Worm (Caenorhabditis elegans): ENCODE results near the gene nhr-1.

Gene nhr-1

DNA sequence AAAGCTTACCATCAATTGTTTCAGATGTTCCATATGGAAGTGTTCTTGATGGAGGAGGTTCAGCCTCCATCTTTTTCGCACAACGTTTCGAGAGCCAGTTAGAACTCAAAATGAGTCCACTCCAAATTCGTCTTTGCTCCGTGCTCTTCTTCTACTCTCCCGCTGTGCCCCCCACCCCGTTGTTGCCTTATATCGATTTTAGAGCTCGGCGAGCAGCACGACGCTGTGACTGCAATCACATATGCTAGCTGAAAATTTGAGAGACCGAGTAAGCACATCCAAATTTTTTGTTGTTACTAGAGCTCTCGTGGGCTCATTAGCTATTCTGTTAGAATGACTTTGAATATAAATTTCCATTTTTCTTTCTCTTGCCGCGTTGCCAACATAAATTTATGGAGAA is 49.1 kb upstream of the nhr-1 start, which contains the start of gene slc-17.1:
Gene slc-17.1 (minus strand): TSS at position 101 of the 400 bp plus-strand sequence.
- TF ChIP-seq unc-39 (tag; optimal IDR thresholded peaks at IDR 0.05) (no peak), ztf-11 (tag; optimal IDR thresholded peaks at IDR 0.05) (no peak), unc-62 (GFP tag; optimal IDR thresholded peaks at IDR 0.05) (no peak), elt-2 (tag; optimal IDR thresholded peaks at IDR 0.05) (no peak), ceh-9 (tag; optimal IDR thresholded peaks at IDR 0.05) (no peak), nhr-11 (tag; optimal IDR thresholded peaks at IDR 0.05) (no peak), lin-39 (tag; optimal IDR thresholded peaks at IDR 0.05) (no peak), nfya-1 (tag; optimal IDR thresholded peaks at IDR 0.05; ENCODE audit: insufficient read depth) (no peak), lsy-12 (tag; optimal IDR thresholded peaks at IDR 0.05) (no peak), nhr-23 (tag; optimal IDR thresholded peaks at IDR 0.05) (no peak), ceh-82 (tag; optimal IDR thresholded peaks at IDR 0.05) (no peak), R02D3.7 (tag; optimal IDR thresholded peaks at IDR 0.05) (no peak), elt-1 (tag; optimal IDR thresholded peaks at IDR 0.05) (no peak), aly-2 (tag; optimal IDR thresholded peaks at IDR 0.05) (no peak), skn-1 (tag; optimal IDR thresholded peaks at IDR 0.05) (no peak), nhr-12 (tag; optimal IDR thresholded peaks at IDR 0.05) (no peak)

DNA sequence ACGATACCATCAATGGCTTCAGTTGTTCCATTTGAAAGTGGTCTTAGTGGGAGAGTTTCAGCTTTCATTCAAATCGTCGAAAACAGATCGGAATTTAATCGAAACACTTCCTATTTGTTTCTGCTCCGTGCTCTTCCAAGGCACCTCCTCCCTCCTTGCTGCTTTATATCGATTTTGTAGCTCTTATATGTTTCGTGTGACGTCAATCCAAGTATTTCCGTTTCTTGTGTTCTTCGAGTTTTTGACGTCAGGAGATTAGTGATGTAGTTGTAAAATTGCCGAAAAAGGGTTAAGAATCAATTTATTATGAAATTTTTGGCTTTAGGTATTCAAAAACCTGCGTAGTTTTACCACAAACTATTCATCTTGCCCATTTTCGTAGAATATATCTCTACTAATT is 47.2 kb upstream of the nhr-1 start, which contains the start of gene ZK54.3:
Gene ZK54.3 (minus strand): TSS at position 391 of the 400 bp plus-strand sequence.
- TF ChIP-seq nfya-1 (tag; optimal IDR thresholded peaks at IDR 0.05; ENCODE audit: insufficient read depth) (peak; percentile 51), skn-1 (tag; optimal IDR thresholded peaks at IDR 0.05) (no peak), nhr-12 (tag; optimal IDR thresholded peaks at IDR 0.05) (no peak), ceh-16 (tag; optimal IDR thresholded peaks at IDR 0.05) (no peak), nhr-67 (tag; optimal IDR thresholded peaks at IDR 0.05) (no peak), ama-1 (optimal IDR thresholded peaks at IDR 0.05) (no peak), ceh-28 (tag; optimal IDR thresholded peaks at IDR 0.05) (no peak), fkh-10 (GFP tag; optimal IDR thresholded peaks at IDR 0.05) (no peak)

DNA sequence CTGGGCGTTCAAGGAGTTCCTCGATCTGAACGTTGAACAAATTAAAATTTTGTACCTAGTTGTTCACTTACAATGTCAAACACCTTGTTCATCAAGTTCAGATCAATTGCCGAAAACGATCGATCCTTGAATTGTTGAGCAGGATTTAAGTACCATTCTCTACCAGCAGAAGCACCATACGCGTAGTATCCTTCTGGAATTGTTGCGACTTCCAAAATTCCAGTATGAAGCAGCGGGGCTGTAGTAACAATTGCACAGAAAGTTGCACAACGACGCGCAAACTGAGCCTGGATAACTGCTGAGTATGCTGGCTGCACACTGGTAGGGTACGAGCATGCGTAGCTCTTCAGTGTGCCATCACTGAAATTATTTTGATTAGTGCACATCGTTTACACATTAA is 45.4 kb upstream of the nhr-1 start:
- TF ChIP-seq nhr-23 (tag; optimal IDR thresholded peaks at IDR 0.05) = no peak
- no peak for TF ChIP-seq nhr-67 (tag; optimal IDR thresholded peaks at IDR 0.05)
- TF ChIP-seq mdl-1 (tag; optimal IDR thresholded peaks at IDR 0.05) = no peak
- no peak for TF ChIP-seq ama-1 (optimal IDR thresholded peaks at IDR 0.05)
- TF ChIP-seq eor-1 (tag; optimal IDR thresholded peaks at IDR 0.05) = no peak
- TF ChIP-seq skn-1 (tag; optimal IDR thresholded peaks at IDR 0.05) = no peak
- TF ChIP-seq elt-3 (tag; optimal IDR thresholded peaks at IDR 0.05) = no peak
- no peak for TF ChIP-seq elt-1 (tag; optimal IDR thresholded peaks at IDR 0.05)
- no peak for TF ChIP-seq daf-12 (tag; optimal IDR thresholded peaks at IDR 0.05)
- no peak for TF ChIP-seq ceh-28 (tag; optimal IDR thresholded peaks at IDR 0.05)
- no peak for TF ChIP-seq fos-1 (tag; optimal IDR thresholded peaks at IDR 0.05)

DNA sequence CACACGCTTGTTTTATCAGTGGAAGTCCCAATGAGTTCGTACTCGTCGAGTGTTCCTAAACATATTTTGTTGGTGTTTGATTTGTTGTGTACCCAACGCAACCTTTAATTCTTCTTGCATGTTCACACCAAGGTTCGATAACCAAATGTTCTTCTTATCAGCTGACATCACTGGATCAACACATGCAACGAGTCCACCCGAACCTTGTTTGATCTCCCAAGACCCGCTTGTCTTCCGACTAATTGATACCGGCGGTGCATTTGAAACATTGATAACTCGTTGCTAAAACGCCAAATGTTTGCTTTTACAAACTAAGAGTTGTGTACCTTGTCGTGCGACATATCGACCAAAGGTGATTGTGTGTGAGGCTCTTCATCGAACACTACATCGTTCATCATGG is 42.2 kb upstream of the nhr-1 start:
- TF ChIP-seq pqm-1 (tag; optimal IDR thresholded peaks at IDR 0.05) = peak; percentile 87
- TF ChIP-seq eor-1 (tag; optimal IDR thresholded peaks at IDR 0.05) = no peak
- TF ChIP-seq lin-39 (tag; optimal IDR thresholded peaks at IDR 0.05) = no peak
- TF ChIP-seq jun-1 (tag; optimal IDR thresholded peaks at IDR 0.05) = peak; percentile 87
- TF ChIP-seq R02D3.7 (tag; optimal IDR thresholded peaks at IDR 0.05) = no peak
- no peak for TF ChIP-seq ceh-28 (tag; optimal IDR thresholded peaks at IDR 0.05)
- no peak for TF ChIP-seq unc-62 (GFP tag; optimal IDR thresholded peaks at IDR 0.05)
- TF ChIP-seq hmg-11 (tag; optimal IDR thresholded peaks at IDR 0.05) = no peak
- TF ChIP-seq nhr-77 (tag; optimal IDR thresholded peaks at IDR 0.05) = no peak
- no peak for TF ChIP-seq egl-27 (tag; optimal IDR thresholded peaks at IDR 0.05)
- TF ChIP-seq nhr-25 (tag; optimal IDR thresholded peaks at IDR 0.05) = no peak
- no peak for TF ChIP-seq egl-5 (tag; optimal IDR thresholded peaks at IDR 0.05)
- no peak for TF ChIP-seq daf-12 (tag; optimal IDR thresholded peaks at IDR 0.05)
- no peak for TF ChIP-seq lin-15B (tag; optimal IDR thresholded peaks at IDR 0.05)
- TF ChIP-seq ceh-16 (tag; optimal IDR thresholded peaks at IDR 0.05) = no peak
- no peak for TF ChIP-seq nhr-12 (tag; optimal IDR thresholded peaks at IDR 0.05)
- no peak for TF ChIP-seq ztf-4 (tag; optimal IDR thresholded peaks at IDR 0.05)
- TF ChIP-seq pha-4 (tag; optimal IDR thresholded peaks at IDR 0.05) = peak; percentile 68
- no peak for TF ChIP-seq fkh-2 (tag; optimal IDR thresholded peaks at IDR 0.05)
- no peak for TF ChIP-seq mml-1 (tag; optimal IDR thresholded peaks at IDR 0.05)
- TF ChIP-seq elt-2 (tag; optimal IDR thresholded peaks at IDR 0.05) = peak; percentile 95
